Fruit fly (Drosophila melanogaster): ENCODE results near the gene SMSr.

Gene SMSr

DNA sequence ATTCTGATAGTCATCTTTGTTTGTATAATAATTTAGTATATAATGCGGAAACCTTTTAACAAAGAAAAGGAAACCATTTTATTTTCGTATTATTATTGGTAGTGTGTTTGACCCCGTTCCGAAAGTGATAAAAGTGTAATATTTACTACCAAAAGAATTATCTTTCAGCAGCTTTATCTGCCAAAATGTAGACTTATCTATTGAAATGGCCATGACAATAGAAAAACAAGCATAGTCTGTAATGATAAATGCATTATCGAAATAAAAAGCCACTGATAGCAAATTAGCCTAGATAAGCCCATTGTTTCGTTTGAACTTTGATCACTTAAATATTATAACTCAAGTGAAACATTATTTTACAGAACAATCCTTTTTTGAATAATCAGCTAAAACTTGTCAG, 5.1 kb downstream of the SMSr start:
- TF ChIP-seq Pif1A (GFP tag; optimal IDR thresholded peaks at IDR 0.05): no peak
- no peak for TF ChIP-seq fd96Ca (GFP tag; IDR thresholded peaks at IDR 0.05)
- no peak for TF ChIP-seq gl (tag; optimal IDR thresholded peaks at IDR 0.05)
- TF ChIP-seq D1 (tag; optimal IDR thresholded peaks at IDR 0.05): no peak
- TF ChIP-seq CG4496 (GFP tag; IDR thresholded peaks at IDR 0.05): no peak
- no peak for TF ChIP-seq CG17806 (tag; optimal IDR thresholded peaks at IDR 0.05)
- no peak for TF ChIP-seq CG13204 (GFP tag; optimal IDR thresholded peaks at IDR 0.05)
- TF ChIP-seq CG9948 (tag; optimal IDR thresholded peaks at IDR 0.05): no peak
- TF ChIP-seq CG10348 (GFP tag; IDR thresholded peaks at IDR 0.05): no peak
- no peak for TF ChIP-seq Snoo (tag; optimal IDR thresholded peaks at IDR 0.05)
- no peak for TF ChIP-seq CG15710 (tag; optimal IDR thresholded peaks at IDR 0.05)
- TF ChIP-seq CG8301 (tag; optimal IDR thresholded peaks at IDR 0.05): no peak
- no peak for TF ChIP-seq Pif1B (GFP tag; optimal IDR thresholded peaks at IDR 0.05)
- TF ChIP-seq CG8159 (tag; optimal IDR thresholded peaks at IDR 0.05): no peak
- TF ChIP-seq rn (GFP tag; IDR thresholded peaks at IDR 0.05): no peak
- TF ChIP-seq CG14655 (GFP tag; optimal IDR thresholded peaks at IDR 0.05): no peak
- TF ChIP-seq Ets98B (GFP tag; IDR thresholded peaks at IDR 0.05): no peak
- TF ChIP-seq CG32121 (GFP tag; IDR thresholded peaks at IDR 0.05): no peak

dm6 chr3L:7371290-7371689, 10.0 kb downstream of the SMSr start:
- TF ChIP-seq CG17806 (tag; optimal IDR thresholded peaks at IDR 0.05): no peak
- 0 out of 3 replicates have a peak, but pooled peaks have one; percentile 25 for TF ChIP-seq CG4496 (GFP tag; IDR thresholded peaks at IDR 0.05)

- TF ChIP-seq CG15710 (tag; optimal IDR thresholded peaks at IDR 0.05) (no peak), Pif1A (GFP tag; optimal IDR thresholded peaks at IDR 0.05) (peak; percentile 1), CG4496 (GFP tag; IDR thresholded peaks at IDR 0.05) (no peak), gl (tag; optimal IDR thresholded peaks at IDR 0.05) (no peak), Pif1B (GFP tag; optimal IDR thresholded peaks at IDR 0.05) (peak; percentile 21), CG14655 (GFP tag; optimal IDR thresholded peaks at IDR 0.05) (no peak), CG13204 (GFP tag; optimal IDR thresholded peaks at IDR 0.05) (no peak), CG12605 (GFP tag; IDR thresholded peaks at IDR 0.05) (no peak), rn (GFP tag; IDR thresholded peaks at IDR 0.05) (no peak), EcR (GFP tag; optimal IDR thresholded peaks at IDR 0.05) (peak; percentile 33)
These were observed 10.9 kb downstream of the SMSr start for dm6 chr3L:7370231-7370882.

dm6 chr3L:7369543-7369942, 11.7 kb downstream of the SMSr start, which contains the start of gene akirin:
akirin (plus strand) TSS chr3L:7369843.
- no peak for TF ChIP-seq gl (tag; optimal IDR thresholded peaks at IDR 0.05)
- no peak for TF ChIP-seq CG10348 (GFP tag; IDR thresholded peaks at IDR 0.05)
- TF ChIP-seq rn (GFP tag; IDR thresholded peaks at IDR 0.05): no peak
- TF ChIP-seq CG34367 (tag; optimal IDR thresholded peaks at IDR 0.05): no peak
- no peak for TF ChIP-seq CG17806 (tag; optimal IDR thresholded peaks at IDR 0.05)
- TF ChIP-seq Pif1B (GFP tag; optimal IDR thresholded peaks at IDR 0.05): no peak
- no peak for TF ChIP-seq CG15710 (tag; optimal IDR thresholded peaks at IDR 0.05)
- no peak for TF ChIP-seq Pif1A (GFP tag; optimal IDR thresholded peaks at IDR 0.05)
- no peak for TF ChIP-seq EcR (GFP tag; optimal IDR thresholded peaks at IDR 0.05)
- TF ChIP-seq Ets98B (GFP tag; IDR thresholded peaks at IDR 0.05): no peak
- TF ChIP-seq CG8159 (tag; optimal IDR thresholded peaks at IDR 0.05): no peak
- no peak for TF ChIP-seq CG8301 (tag; optimal IDR thresholded peaks at IDR 0.05)
- no peak for TF ChIP-seq D1 (tag; optimal IDR thresholded peaks at IDR 0.05)
- no peak for TF ChIP-seq CG13204 (GFP tag; optimal IDR thresholded peaks at IDR 0.05)
- TF ChIP-seq CG14655 (GFP tag; optimal IDR thresholded peaks at IDR 0.05): no peak
- TF ChIP-seq CG12605 (GFP tag; IDR thresholded peaks at IDR 0.05): no peak
- TF ChIP-seq fd96Ca (GFP tag; IDR thresholded peaks at IDR 0.05): no peak
- TF ChIP-seq CG4496 (GFP tag; IDR thresholded peaks at IDR 0.05): no peak

DNA sequence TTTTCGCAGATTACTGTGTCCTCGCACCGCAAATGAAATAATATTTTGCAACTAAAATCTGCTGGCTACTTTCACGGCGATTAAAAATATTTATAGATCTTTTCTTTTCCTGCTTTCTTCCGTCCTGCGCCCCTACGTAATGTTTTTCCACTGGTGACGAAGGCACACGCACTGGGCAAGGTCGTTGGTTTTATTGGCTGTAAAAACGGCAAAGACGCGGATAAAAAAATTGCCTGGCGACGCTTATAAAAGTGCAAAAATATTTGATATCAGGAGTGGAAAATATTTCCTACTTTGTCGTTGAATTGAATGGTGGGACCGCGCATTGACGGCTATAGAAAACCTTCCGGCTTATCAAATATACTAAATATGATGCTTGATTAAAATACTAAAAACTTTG, 12.3 kb downstream of the SMSr start, which contains the start of gene Sh3beta:
Sh3beta (minus strand) TSS at position 327 of the 400 bp plus-strand sequence.
- no peak for TF ChIP-seq CG15710 (tag; optimal IDR thresholded peaks at IDR 0.05)
- no peak for TF ChIP-seq CG9948 (tag; optimal IDR thresholded peaks at IDR 0.05)
- no peak for TF ChIP-seq CG10348 (GFP tag; IDR thresholded peaks at IDR 0.05)
- TF ChIP-seq D1 (tag; optimal IDR thresholded peaks at IDR 0.05): no peak
- no peak for TF ChIP-seq CG34367 (tag; optimal IDR thresholded peaks at IDR 0.05)

- TF ChIP-seq CG8301 (tag; optimal IDR thresholded peaks at IDR 0.05) (peak; percentile 33), fd96Ca (GFP tag; IDR thresholded peaks at IDR 0.05) (no peak), gl (tag; optimal IDR thresholded peaks at IDR 0.05) (no peak), Pif1A (GFP tag; optimal IDR thresholded peaks at IDR 0.05) (peak; percentile 18), CG32121 (GFP tag; IDR thresholded peaks at IDR 0.05) (peak; percentile 43; the same call in 1 of the 2 replicates), Snoo (tag; optimal IDR thresholded peaks at IDR 0.05) (peak; percentile 16), EcR (GFP tag; optimal IDR thresholded peaks at IDR 0.05) (peak; percentile 93), D1 (tag; optimal IDR thresholded peaks at IDR 0.05) (no peak), Pif1B (GFP tag; optimal IDR thresholded peaks at IDR 0.05) (peak; percentile 18), CG34367 (tag; optimal IDR thresholded peaks at IDR 0.05) (no peak), CG4496 (GFP tag; IDR thresholded peaks at IDR 0.05) (peak; percentile 60; the same call in 2 of the 3 replicates), CG8159 (tag; optimal IDR thresholded peaks at IDR 0.05) (peak; percentile 41)
These were observed 13.2 kb downstream of the SMSr start for dm6 chr3L:7367798-7368678.
